Fruit fly (Drosophila melanogaster) whole organism, prepupa: ENCODE results near the gene CG15385.
A peak's percentile ranks its signal among the peaks of the same experiment; 100 is the strongest.

Source experiments
- Blimp-1 ChIP-seq: fragments of 200-800 bp; sonication (Bioruptor generic); optimal IDR thresholded peaks from 3 replicates; lab custom pipeline; 2017; ENCODE audit warnings: missing biosample characterization, missing genetic modification characterization, mild to moderate bottlenecking, moderate library complexity, missing genetic modification reagents
- CG10631 ChIP-seq: fragments of 200-800 bp; sonication (Bioruptor generic); optimal IDR thresholded peaks from 2 replicates; lab custom pipeline; 2016; ENCODE audit warnings: missing biosample characterization, missing genetic modification characterization
- CG11902 ChIP-seq: fragments of 200-800 bp; sonication (Bioruptor generic); optimal IDR thresholded peaks from 3 replicates; lab custom pipeline; 2016; ENCODE audit warnings: missing biosample characterization, missing genetic modification characterization
- CG15336 ChIP-seq: fragments of 200-800 bp; sonication (Bioruptor generic); IDR thresholded peaks from 2 replicates; pipeline ENCODE4 v1.3.6; 2022; ENCODE audit warnings: missing biosample characterization, missing genetic modification characterization
- CG1621 ChIP-seq: fragments of 200-800 bp; sonication (Bioruptor generic); optimal IDR thresholded peaks from 3 replicates; lab custom pipeline; 2018; ENCODE audit warnings: missing biosample characterization, mild to moderate bottlenecking, missing genetic modification characterization
- CG16779 ChIP-seq: fragments of 200-800 bp; sonication (Bioruptor generic); optimal IDR thresholded peaks from 3 replicates; lab custom pipeline; 2017; ENCODE audit warnings: missing biosample characterization, mild to moderate bottlenecking, missing genetic modification characterization
- CG3032 ChIP-seq: fragments of 200-800 bp; optimal IDR thresholded peaks from 2 replicates; lab custom pipeline; 2019; ENCODE audit warnings: missing biosample characterization, mild to moderate bottlenecking, missing genetic modification characterization, moderate library complexity
- CG31627 ChIP-seq: fragments of 200-800 bp; sonication (Bioruptor generic); optimal IDR thresholded peaks from 3 replicates; lab custom pipeline; 2016; ENCODE audit warnings: missing biosample characterization, missing genetic modification characterization
- CG32006 ChIP-seq: fragments of 200-800 bp; sonication (Bioruptor generic); optimal IDR thresholded peaks from 3 replicates; lab custom pipeline; 2017; ENCODE audit warnings: missing biosample characterization, mild to moderate bottlenecking, missing genetic modification characterization
- CG3919 ChIP-seq: fragments of 200-800 bp; sonication (Bioruptor generic); optimal IDR thresholded peaks from 3 replicates; lab custom pipeline; 2016; ENCODE audit warnings: missing biosample characterization, missing genetic modification characterization
- CG6276 ChIP-seq: fragments of 200-800 bp; sonication (Bioruptor generic); optimal IDR thresholded peaks from 2 replicates; lab custom pipeline; 2017; ENCODE audit warnings: missing biosample characterization, mild to moderate bottlenecking, missing genetic modification characterization
- CG6792 ChIP-seq: fragments of 200-800 bp; sonication (Bioruptor generic); optimal IDR thresholded peaks from 3 replicates; lab custom pipeline; 2016; ENCODE audit warnings: missing biosample characterization, missing genetic modification characterization
- CG6808 ChIP-seq: fragments of 200-800 bp; sonication (Bioruptor generic); optimal IDR thresholded peaks from 3 replicates; lab custom pipeline; 2017; ENCODE audit warnings: missing biosample characterization, missing genetic modification characterization, mild to moderate bottlenecking, moderate library complexity, missing genetic modification reagents
- CG6854 ChIP-seq: fragments of 200-800 bp; sonication (Bioruptor generic); optimal IDR thresholded peaks from 2 replicates; lab custom pipeline; 2017; ENCODE audit warnings: missing biosample characterization, mild to moderate bottlenecking, missing genetic modification characterization
- CG7368 ChIP-seq: fragments of 200-800 bp; sonication (Bioruptor generic); optimal IDR thresholded peaks from 3 replicates; lab custom pipeline; 2016; ENCODE audit warnings: missing biosample characterization, missing genetic modification characterization
- CG8119 ChIP-seq: fragments of 200-800 bp; sonication (Bioruptor generic); IDR thresholded peaks from 3 replicates; pipeline ENCODE4 v1.3.6; 2022; ENCODE audit warnings: missing biosample characterization, missing genetic modification characterization
- CG8632 ChIP-seq: fragments of 200-800 bp; sonication (Bioruptor generic); optimal IDR thresholded peaks from 3 replicates; lab custom pipeline; 2016; ENCODE audit warnings: missing biosample characterization, missing genetic modification characterization
- Eip75B ChIP-seq: fragments of 200-800 bp; sonication (Bioruptor generic); optimal IDR thresholded peaks from 3 replicates; lab custom pipeline; 2016; ENCODE audit warnings: missing biosample characterization, missing genetic modification characterization
- Eip78C ChIP-seq: fragments of 200-800 bp; sonication (Bioruptor generic); peaks from one replicate; lab custom pipeline; 2016; ENCODE audit warnings: missing biosample characterization, missing genetic modification characterization
- Eip93F ChIP-seq: fragments of 200-800 bp; sonication (Bioruptor generic); optimal IDR thresholded peaks from 2 replicates; lab custom pipeline; 2016; ENCODE audit warnings: missing biosample characterization, mild to moderate bottlenecking, missing genetic modification characterization
- Ets21C ChIP-seq: fragments of 200-800 bp; sonication (Bioruptor generic); optimal IDR thresholded peaks from 3 replicates; lab custom pipeline; 2016; ENCODE audit warnings: missing biosample characterization, missing genetic modification characterization
- Ets96B ChIP-seq: fragments of 200-800 bp; optimal IDR thresholded peaks from 2 replicates; lab custom pipeline; 2019; ENCODE audit warnings: missing biosample characterization, mild to moderate bottlenecking, missing genetic modification characterization, moderate library complexity
- Hr39 ChIP-seq: fragments of 200-800 bp; sonication (Bioruptor generic); optimal IDR thresholded peaks from 2 replicates; lab custom pipeline; 2016; ENCODE audit warnings: missing biosample characterization, missing genetic modification characterization
- Hr4 ChIP-seq: fragments of 200-800 bp; sonication (Bioruptor generic); optimal IDR thresholded peaks from 3 replicates; lab custom pipeline; 2016; ENCODE audit warnings: missing biosample characterization, missing genetic modification characterization
- Lpt ChIP-seq: fragments of 200-800 bp; sonication (Bioruptor generic); optimal IDR thresholded peaks from 3 replicates; lab custom pipeline; 2016; ENCODE audit warnings: missing biosample characterization, missing genetic modification characterization
- Met ChIP-seq: fragments of 200-800 bp; sonication (Bioruptor generic); optimal IDR thresholded peaks from 3 replicates; lab custom pipeline; 2016; ENCODE audit warnings: missing biosample characterization, missing genetic modification characterization
- OdsH ChIP-seq: fragments of 200-800 bp; sonication (Bioruptor generic); optimal IDR thresholded peaks from 3 replicates; lab custom pipeline; 2016; ENCODE audit warnings: missing biosample characterization, missing genetic modification characterization
- Smox ChIP-seq: fragments of 200-800 bp; sonication (Bioruptor generic); optimal IDR thresholded peaks from 3 replicates; lab custom pipeline; 2016; ENCODE audit warnings: missing biosample characterization, missing genetic modification characterization
- Sox102F ChIP-seq: fragments of 200-800 bp; sonication (Bioruptor generic); optimal IDR thresholded peaks from 2 replicates; lab custom pipeline; 2016; ENCODE audit warnings: missing biosample characterization, mild to moderate bottlenecking, missing genetic modification characterization
- Sox14 ChIP-seq: fragments of 200-800 bp; sonication (Bioruptor generic); optimal IDR thresholded peaks from 3 replicates; lab custom pipeline; 2016; ENCODE audit warnings: missing biosample characterization, missing genetic modification characterization
- achi ChIP-seq: fragments of 200-800 bp; sonication (Bioruptor generic); optimal IDR thresholded peaks from 3 replicates; lab custom pipeline; 2016; ENCODE audit warnings: missing biosample characterization, missing genetic modification characterization
- acj6 ChIP-seq: fragments of 200-800 bp; sonication (Bioruptor generic); optimal IDR thresholded peaks from 3 replicates; lab custom pipeline; 2016; ENCODE audit warnings: missing biosample characterization, missing genetic modification characterization
- cyc ChIP-seq: fragments of 200-800 bp; sonication (Bioruptor generic); optimal IDR thresholded peaks from 3 replicates; lab custom pipeline; 2016; ENCODE audit warnings: missing biosample characterization, missing genetic modification characterization
- dac ChIP-seq: fragments of 200-800 bp; sonication (Bioruptor generic); optimal IDR thresholded peaks from 2 replicates; lab custom pipeline; 2017; ENCODE audit warnings: missing biosample characterization, mild to moderate bottlenecking, missing genetic modification characterization
- dsx ChIP-seq: fragments of 200-800 bp; optimal IDR thresholded peaks from 3 replicates; lab custom pipeline; 2019; ENCODE audit warnings: missing biosample characterization, mild to moderate bottlenecking, missing genetic modification characterization, moderate library complexity; ENCODE audit not compliant: poor library complexity, severe bottlenecking
- eg ChIP-seq: fragments of 200-800 bp; sonication (Bioruptor generic); IDR thresholded peaks from 3 replicates; pipeline ENCODE4 v1.3.6; 2022; ENCODE audit warnings: missing biosample characterization, missing genetic modification characterization
- esn ChIP-seq: fragments of 200-800 bp; sonication (Bioruptor generic); optimal IDR thresholded peaks from 2 replicates; lab custom pipeline; 2016; ENCODE audit warnings: missing biosample characterization, mild to moderate bottlenecking, missing genetic modification characterization, moderate library complexity
- fd59A ChIP-seq: fragments of 200-800 bp; sonication (Bioruptor generic); optimal IDR thresholded peaks from 2 replicates; lab custom pipeline; 2017; ENCODE audit warnings: missing biosample characterization, mild to moderate bottlenecking, missing genetic modification characterization, missing genetic modification reagents
- fkh ChIP-seq: fragments of 200-800 bp; sonication (Bioruptor generic); optimal IDR thresholded peaks from 3 replicates; lab custom pipeline; 2017; ENCODE audit warnings: missing biosample characterization, mild to moderate bottlenecking, missing genetic modification characterization, moderate library complexity
- lz ChIP-seq: fragments of 200-800 bp; sonication (Bioruptor generic); optimal IDR thresholded peaks from 3 replicates; lab custom pipeline; 2016; ENCODE audit warnings: missing biosample characterization, missing genetic modification characterization
- pdm3 ChIP-seq: fragments of 200-800 bp; sonication (Bioruptor generic); optimal IDR thresholded peaks from 3 replicates; lab custom pipeline; 2016; ENCODE audit warnings: missing biosample characterization, missing genetic modification characterization
- salr ChIP-seq, 2 experiments: fragments of 200-800 bp; sonication (Bioruptor generic); optimal IDR thresholded peaks; 3 replicates each; lab custom pipeline; 2016 to 2018; ENCODE audit warnings: missing biosample characterization in 2 of 2, missing genetic modification characterization in 2 of 2, mild to moderate bottlenecking in 1 of 2
- spab ChIP-seq: fragments of 200-800 bp; sonication (Bioruptor generic); optimal IDR thresholded peaks from 2 replicates; lab custom pipeline; 2017; ENCODE audit warnings: missing biosample characterization, mild to moderate bottlenecking, missing genetic modification characterization, missing genetic modification reagents
- svp ChIP-seq: fragments of 200-800 bp; sonication (Bioruptor generic); peaks from one replicate; lab custom pipeline; 2016; ENCODE audit warnings: missing biosample characterization, missing genetic modification characterization
- topi ChIP-seq: fragments of 200-800 bp; sonication (Bioruptor generic); optimal IDR thresholded peaks from 3 replicates; lab custom pipeline; 2016; ENCODE audit warnings: missing biosample characterization, missing genetic modification characterization
- vri ChIP-seq: fragments of 200-800 bp; sonication (Bioruptor generic); optimal IDR thresholded peaks from 3 replicates; lab custom pipeline; 2016; ENCODE audit warnings: missing biosample characterization, mild to moderate bottlenecking, missing genetic modification characterization

The CG15385 gene

DNA sequence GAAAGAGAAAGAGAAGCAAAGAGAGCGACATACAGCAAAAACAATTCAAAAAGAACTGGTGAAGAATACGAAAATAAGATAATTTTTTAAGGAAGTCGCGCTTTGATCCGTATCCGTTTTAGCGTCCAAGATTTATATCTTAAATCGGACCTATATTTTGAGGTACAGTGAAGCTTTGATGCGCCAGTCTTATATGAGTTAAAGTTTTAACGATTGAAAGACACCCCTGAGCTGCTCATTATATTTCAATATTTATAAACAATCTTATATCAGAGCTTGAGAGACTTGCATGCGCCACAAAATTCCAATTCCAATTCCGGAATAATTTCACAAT, 33.6 kb downstream of the CG15385 start:
- TF ChIP-seq Met (GFP tag; lab: Kevin White, UChicago): no peak
- peak; percentile 35 for TF ChIP-seq achi
- peak; percentile 69 for TF ChIP-seq Hr4 (GFP tag; lab: Kevin White, UChicago)
- TF ChIP-seq CG32006 (GFP tag; lab: Kevin White, UChicago): peak; percentile 14
- peak; percentile 11 for TF ChIP-seq pdm3 (GFP tag; lab: Kevin White, UChicago)
- no peak for TF ChIP-seq CG16779
- peak; percentile 24 for TF ChIP-seq CG10631
- TF ChIP-seq Smox (GFP tag; lab: Kevin White, UChicago): no peak
- TF ChIP-seq Ets96B (tag; lab: Kevin White, UChicago): no peak
- peak; percentile 67 for TF ChIP-seq svp (GFP tag; lab: Kevin White, UChicago)
- peak; percentile 40 for TF ChIP-seq acj6 (GFP tag; lab: Kevin White, UChicago)
- no peak for TF ChIP-seq CG6276 (GFP tag; lab: Kevin White, UChicago)
- no peak for TF ChIP-seq Blimp-1 (GFP tag; lab: Kevin White, UChicago)
- TF ChIP-seq CG31627 (GFP tag; lab: Kevin White, UChicago): no peak
- no peak for TF ChIP-seq dsx (GFP tag; lab: Kevin White, UChicago)
- TF ChIP-seq CG11902 (GFP tag; lab: Kevin White, UChicago): no peak
- peak; percentile 50 for TF ChIP-seq CG8119 (GFP tag; lab: Robert Waterston, UW)
- TF ChIP-seq Sox14 (GFP tag; lab: Kevin White, UChicago): peak; percentile 3
- no peak for TF ChIP-seq dac
- no peak; the same call in 1 of the 2 replicates for TF ChIP-seq CG15336 (GFP tag; lab: Robert Waterston, UW)
- peak; percentile 62 for TF ChIP-seq Eip78C (GFP tag; lab: Kevin White, UChicago)
- TF ChIP-seq fd59A (GFP tag; lab: Kevin White, UChicago): no peak
- peak; percentile 27 for TF ChIP-seq Hr39
- TF ChIP-seq OdsH (GFP tag; lab: Kevin White, UChicago): peak; percentile 56
- no peak for TF ChIP-seq eg
- TF ChIP-seq cyc (GFP tag; lab: Kevin White, UChicago): no peak
- TF ChIP-seq, all 60 proteins: peak for 12

DNA sequence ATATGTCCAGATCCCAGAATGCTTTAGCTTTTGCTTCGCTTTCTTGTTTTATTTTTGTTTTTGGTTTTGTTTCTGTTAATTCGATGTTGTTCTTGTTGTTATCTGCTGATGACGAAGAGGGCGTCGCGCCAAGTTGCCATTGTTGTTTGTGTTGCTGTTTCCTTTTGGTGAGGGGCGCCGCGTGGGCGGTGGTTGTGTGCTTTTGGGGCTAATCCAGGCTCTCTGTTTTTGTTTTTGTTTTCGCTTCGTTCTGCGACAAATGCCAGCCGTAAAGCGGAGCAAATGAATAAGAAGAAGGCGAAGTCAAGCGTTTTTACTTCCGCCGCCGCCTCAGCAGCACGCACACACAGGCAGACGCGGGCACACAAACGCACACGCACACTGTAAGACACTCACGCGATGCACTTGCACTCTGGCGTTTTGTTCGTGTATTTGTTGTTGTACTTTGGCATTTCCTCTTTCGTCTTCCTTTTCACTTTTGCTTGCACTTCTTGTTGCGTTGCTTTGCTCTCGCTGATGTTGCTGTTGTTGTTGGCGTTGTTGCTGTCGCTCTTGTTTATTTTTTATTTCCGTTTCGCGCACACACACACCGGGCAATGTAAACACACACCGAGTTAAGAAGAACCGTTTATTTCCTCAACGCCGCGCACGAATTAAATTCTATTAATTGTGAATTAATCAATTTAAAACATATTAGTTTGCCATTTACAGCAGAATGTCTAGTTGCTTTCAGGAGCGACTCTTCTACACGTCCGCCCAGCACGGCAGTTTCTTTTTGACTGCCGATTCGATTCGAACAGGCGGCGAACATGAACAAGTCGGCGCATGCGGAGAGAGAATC, 34.2 kb downstream of the CG15385 start, which contains the start of gene aop:
Gene aop, minus strand, starts transcription at position 786 of the 841 bp plus-strand sequence.
- TF ChIP-seq Eip93F (GFP tag; lab: Kevin White, UChicago): peak; percentile 55
- peak; percentile 29 for TF ChIP-seq Ets96B (tag; lab: Kevin White, UChicago)
- peak; percentile 48 for TF ChIP-seq CG15336 (GFP tag; lab: Robert Waterston, UW)
- no peak for TF ChIP-seq salr (GFP tag; optimal IDR thresholded peaks at IDR 0.05; lab: Kevin White, UChicago)
- TF ChIP-seq fd59A (GFP tag; lab: Kevin White, UChicago): no peak
- TF ChIP-seq Sox14 (GFP tag; lab: Kevin White, UChicago): peak; percentile 42
- TF ChIP-seq CG3919 (GFP tag; lab: Kevin White, UChicago): peak; percentile 40
- TF ChIP-seq dac: no peak
- TF ChIP-seq eg: no peak; the same call in 2 of the 3 replicates
- TF ChIP-seq Lpt (GFP tag; lab: Kevin White, UChicago): no peak
- TF ChIP-seq CG6276 (GFP tag; lab: Kevin White, UChicago): peak; percentile 51
- TF ChIP-seq CG16779: peak; percentile 60
- peak; percentile 23 for TF ChIP-seq esn (GFP tag; lab: Kevin White, UChicago)
- TF ChIP-seq Smox (GFP tag; lab: Kevin White, UChicago): peak; percentile 38
- peak; percentile 75 for TF ChIP-seq Sox102F (GFP tag; lab: Kevin White, UChicago)
- peak; percentile 70 for TF ChIP-seq fkh (GFP tag; lab: Kevin White, UChicago)
- TF ChIP-seq CG6808 (GFP tag; lab: Kevin White, UChicago): peak; percentile 40
- TF ChIP-seq Eip78C (GFP tag; lab: Kevin White, UChicago): peak; percentile 68
- TF ChIP-seq achi: no peak
- TF ChIP-seq dsx (GFP tag; lab: Kevin White, UChicago): peak; percentile 69
- TF ChIP-seq vri (GFP tag; lab: Kevin White, UChicago): peak; percentile 52
- TF ChIP-seq CG7368 (GFP tag; lab: Kevin White, UChicago): no peak
- TF ChIP-seq Eip75B (GFP tag; lab: Kevin White, UChicago): peak; percentile 59
- TF ChIP-seq topi (GFP tag; lab: Kevin White, UChicago): peak; percentile 54
- no peak for TF ChIP-seq Hr4 (GFP tag; lab: Kevin White, UChicago)
- peak; percentile 85 for TF ChIP-seq svp (GFP tag; lab: Kevin White, UChicago)
- no peak for TF ChIP-seq CG6792 (GFP tag; lab: Kevin White, UChicago)
- peak; percentile 21 for TF ChIP-seq CG1621 (tag; lab: Kevin White, UChicago)
- TF ChIP-seq CG8632 (GFP tag; lab: Kevin White, UChicago): peak; percentile 25
- no peak for TF ChIP-seq CG32006 (GFP tag; lab: Kevin White, UChicago)
- peak; percentile 54 for TF ChIP-seq CG6854
- peak; percentile 12 for TF ChIP-seq spab (GFP tag; lab: Kevin White, UChicago)
- no peak for TF ChIP-seq Ets21C (GFP tag; lab: Kevin White, UChicago)
- TF ChIP-seq Met (GFP tag; lab: Kevin White, UChicago): peak; percentile 58
- TF ChIP-seq CG31627 (GFP tag; lab: Kevin White, UChicago): no peak
- TF ChIP-seq lz (GFP tag; lab: Kevin White, UChicago): peak; percentile 1
- TF ChIP-seq CG3032: no peak
